Worm (Caenorhabditis elegans): Measurements from ENCODE around the gene T04H1.13.

DNA sequence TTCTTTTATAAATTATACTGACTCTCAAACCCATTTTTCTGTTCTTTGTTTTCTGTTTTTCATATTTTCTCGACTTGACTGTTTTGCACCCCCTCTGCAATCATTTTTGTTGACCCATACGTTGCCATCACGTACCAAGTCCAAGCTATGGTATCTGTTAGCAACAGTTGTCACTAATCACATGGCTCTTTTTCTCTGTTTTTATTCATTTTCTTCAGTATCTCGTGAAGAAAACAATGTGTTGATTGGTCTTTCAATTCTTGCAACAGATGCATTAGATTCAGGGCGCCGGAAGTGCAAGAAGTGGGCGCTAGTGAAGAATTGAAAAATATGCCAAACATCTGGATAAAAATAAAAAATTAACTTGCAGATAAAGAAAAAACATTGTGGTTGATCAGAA lies 9.3 kb downstream of the T04H1.13 start:
- no peak for TF ChIP-seq nhr-11 (tag; optimal IDR thresholded peaks at IDR 0.05)
- TF ChIP-seq ceh-45 (GFP tag; IDR thresholded peaks at IDR 0.05), result no peak
- TF ChIP-seq nfya-1 (tag; optimal IDR thresholded peaks at IDR 0.05), result peak; percentile 23
- TF ChIP-seq unc-55 (GFP tag; optimal IDR thresholded peaks at IDR 0.05), result peak; percentile 15
- TF ChIP-seq sox-4 (tag; optimal IDR thresholded peaks at IDR 0.05), result no peak
- no peak for TF ChIP-seq ceh-30 (tag; optimal IDR thresholded peaks at IDR 0.05)
- no peak for TF ChIP-seq dmd-4 (tag; optimal IDR thresholded peaks at IDR 0.05; ENCODE audit: borderline replicate concordance)
- TF ChIP-seq elt-2 (tag; optimal IDR thresholded peaks at IDR 0.05), result no peak
- no peak for TF ChIP-seq ceh-9 (tag; optimal IDR thresholded peaks at IDR 0.05)
- no peak for TF ChIP-seq hlh-30 (tag; optimal IDR thresholded peaks at IDR 0.05; ENCODE audit: insufficient read depth)
- TF ChIP-seq ama-1 (optimal IDR thresholded peaks at IDR 0.05), result no peak
- TF ChIP-seq hlh-13 (GFP tag; optimal IDR thresholded peaks at IDR 0.05), result no peak
